Worm (Caenorhabditis elegans): ENCODE data around the gene F14H8.5.

ce11 chrV:14984593-14984992 lies 36.2 kb upstream of the F14H8.5 start, which contains the start of gene F02D8.4:
- TF ChIP-seq mdl-1 (tag; optimal IDR thresholded peaks at IDR 0.05) (no peak), nhr-6 (tag; optimal IDR thresholded peaks at IDR 0.05) (no peak), nhr-237 (tag; optimal IDR thresholded peaks at IDR 0.05) (no peak), unc-55 (GFP tag; optimal IDR thresholded peaks at IDR 0.05) (no peak), nhr-12 (tag; optimal IDR thresholded peaks at IDR 0.05) (no peak), ama-1 (optimal IDR thresholded peaks at IDR 0.05) (no peak), egl-27 (tag; optimal IDR thresholded peaks at IDR 0.05) (no peak)
